Fruit fly (Drosophila melanogaster) whole organism, embryonic: Measurements from ENCODE around the gene GXIVsPLA2.
A peak's percentile ranks its signal among the peaks of the same experiment; 100 is the strongest.

Experiments used
- Ada2b ChIP-seq: fragments of 200-800 bp; sonication (Bioruptor generic); IDR thresholded peaks from 2 replicates; pipeline ENCODE4 v1.3.6; 2022; ENCODE audit warnings: missing biosample characterization, missing genetic modification characterization
- BEAF-32 ChIP-seq: fragments of 200-800 bp; sonication (Bioruptor generic); optimal IDR thresholded peaks from 3 replicates; lab custom pipeline; 2017; ENCODE audit warnings: missing biosample characterization, missing genetic modification characterization, mild to moderate bottlenecking, moderate library complexity, missing genetic modification reagents
- CG10565 ChIP-seq: fragments of 200-800 bp; sonication (Bioruptor generic); optimal IDR thresholded peaks from 3 replicates; lab custom pipeline; 2016; ENCODE audit warnings: missing biosample characterization, mild to moderate bottlenecking, missing genetic modification characterization
- CG12942 ChIP-seq: fragments of 200-800 bp; sonication (Bioruptor generic); optimal IDR thresholded peaks from 3 replicates; lab custom pipeline; 2016; ENCODE audit warnings: missing biosample characterization, missing genetic modification characterization
- CG13894 ChIP-seq: fragments of 200-800 bp; sonication (Bioruptor generic); optimal IDR thresholded peaks from 3 replicates; lab custom pipeline; 2018; ENCODE audit warnings: missing biosample characterization, mild to moderate bottlenecking, missing genetic modification characterization, moderate library complexity
- CG1602 ChIP-seq: fragments of 200-800 bp; sonication (Bioruptor generic); optimal IDR thresholded peaks from 3 replicates; lab custom pipeline; 2016; ENCODE audit warnings: missing biosample characterization, missing genetic modification characterization
- CG1603 ChIP-seq: fragments of 200-800 bp; sonication (Bioruptor generic); optimal IDR thresholded peaks from 2 replicates; lab custom pipeline; 2019; ENCODE audit warnings: missing biosample characterization, mild to moderate bottlenecking, missing genetic modification characterization, moderate library complexity
- CG17385 ChIP-seq: fragments of 200-800 bp; sonication (Bioruptor generic); optimal IDR thresholded peaks from 3 replicates; lab custom pipeline; 2018; ENCODE audit warnings: missing biosample characterization, mild to moderate bottlenecking, missing genetic modification characterization
- CG31365 ChIP-seq: fragments of 200-800 bp; sonication (Bioruptor generic); optimal IDR thresholded peaks from 2 replicates; lab custom pipeline; 2018; ENCODE audit warnings: missing biosample characterization, mild to moderate bottlenecking, missing genetic modification characterization
- CG33557 ChIP-seq: fragments of 200-800 bp; sonication (Bioruptor generic); optimal IDR thresholded peaks from 2 replicates; lab custom pipeline; 2019; ENCODE audit warnings: missing biosample characterization, mild to moderate bottlenecking, missing genetic modification characterization, moderate library complexity
- CG34224 ChIP-seq: fragments of 200-800 bp; sonication (Bioruptor generic); IDR thresholded peaks from 3 replicates; pipeline ENCODE4 v1.3.6; 2022; ENCODE audit warnings: missing biosample characterization, missing genetic modification characterization; ENCODE audit not compliant: partially characterized antibody
- CG34376 ChIP-seq: fragments of 200-800 bp; sonication (Bioruptor generic); optimal IDR thresholded peaks from 2 replicates; lab custom pipeline; 2018; ENCODE audit warnings: missing biosample characterization, mild to moderate bottlenecking, missing genetic modification characterization
- CG4360 ChIP-seq: fragments of 200-800 bp; sonication (Bioruptor generic); IDR thresholded peaks from 2 replicates; pipeline ENCODE4 v1.3.6; 2022; ENCODE audit warnings: missing biosample characterization, missing genetic modification characterization
- CG9215 ChIP-seq: fragments of 200-800 bp; sonication (Bioruptor generic); IDR thresholded peaks from 2 replicates; pipeline ENCODE4 v1.3.6; 2022; ENCODE audit warnings: missing biosample characterization, missing genetic modification characterization
- Dek ChIP-seq: fragments of 200-800 bp; sonication (Bioruptor generic); optimal IDR thresholded peaks from 3 replicates; lab custom pipeline; 2019; ENCODE audit warnings: missing biosample characterization, mild to moderate bottlenecking, missing genetic modification characterization, moderate library complexity
- Dll ChIP-seq: fragments of 200-800 bp; sonication (Bioruptor generic); IDR thresholded peaks from 4 replicates; pipeline ENCODE4 v1.3.6; 2022; ENCODE audit warnings: missing biosample characterization, missing genetic modification characterization; ENCODE audit not compliant: partially characterized antibody
- Doc3 ChIP-seq: fragments of 200-800 bp; sonication (Bioruptor generic); IDR thresholded peaks from 3 replicates; pipeline ENCODE4 v1.3.6; 2022; ENCODE audit warnings: missing biosample characterization, missing genetic modification characterization; ENCODE audit not compliant: partially characterized antibody
- Elba2 ChIP-seq: fragments of 200-800 bp; sonication (Bioruptor generic); optimal IDR thresholded peaks from 3 replicates; lab custom pipeline; 2016; ENCODE audit warnings: missing biosample characterization, missing genetic modification characterization
- Ets65A ChIP-seq: fragments of 200-800 bp; sonication (Bioruptor generic); peaks from one replicate; lab custom pipeline; 2016; ENCODE audit warnings: missing biosample characterization, missing genetic modification characterization
- H2.0 ChIP-seq: fragments of 200-800 bp; sonication (Bioruptor generic); IDR thresholded peaks from 2 replicates; pipeline ENCODE4 v1.3.6; 2022; ENCODE audit warnings: missing biosample characterization, missing genetic modification characterization
- Hmx ChIP-seq: fragments of 200-800 bp; sonication (Bioruptor generic); optimal IDR thresholded peaks from 2 replicates; lab custom pipeline; 2016; ENCODE audit warnings: missing biosample characterization, missing genetic modification characterization
- Hr51 ChIP-seq, 2 experiments: fragments of 200-800 bp; sonication (Bioruptor generic); optimal IDR thresholded peaks; 2 replicates in 1 of 2; 3 replicates in 1 of 2; lab custom pipeline; 2016 to 2018; ENCODE audit warnings: missing biosample characterization in 2 of 2, missing genetic modification characterization in 2 of 2, mild to moderate bottlenecking in 1 of 2, moderate library complexity in 1 of 2
- Myb ChIP-seq: fragments of 200-800 bp; sonication (Bioruptor generic); optimal IDR thresholded peaks from 2 replicates; lab custom pipeline; 2016; ENCODE audit warnings: missing biosample characterization, missing genetic modification characterization
- Sry-β ChIP-seq: fragments of 200-800 bp; sonication (Bioruptor generic); optimal IDR thresholded peaks from 2 replicates; lab custom pipeline; 2018; ENCODE audit warnings: missing biosample characterization, mild to moderate bottlenecking, missing genetic modification characterization, moderate library complexity
- Sry-δ ChIP-seq: fragments of 200-800 bp; sonication (Bioruptor generic); optimal IDR thresholded peaks from 2 replicates; lab custom pipeline; 2016; ENCODE audit warnings: missing biosample characterization, missing genetic modification characterization
- ab ChIP-seq: fragments of 200-800 bp; sonication (Bioruptor generic); optimal IDR thresholded peaks from 2 replicates; lab custom pipeline; 2016; ENCODE audit warnings: missing biosample characterization, missing genetic modification characterization
- abd-A ChIP-seq: fragments of 200-800 bp; sonication (Bioruptor generic); optimal IDR thresholded peaks from 3 replicates; lab custom pipeline; 2019; ENCODE audit warnings: missing biosample characterization, mild to moderate bottlenecking, missing genetic modification characterization, moderate library complexity
- bab2 ChIP-seq: fragments of 200-800 bp; sonication (Bioruptor generic); optimal IDR thresholded peaks from 2 replicates; lab custom pipeline; 2016; ENCODE audit warnings: missing biosample characterization, missing genetic modification characterization
- dan ChIP-seq: fragments of 200-800 bp; sonication (Bioruptor generic); IDR thresholded peaks from 2 replicates; pipeline ENCODE4 v1.3.6; 2022; ENCODE audit warnings: missing biosample characterization, missing genetic modification characterization
- dmrt99B ChIP-seq: fragments of 200-800 bp; sonication (Bioruptor generic); optimal IDR thresholded peaks from 2 replicates; lab custom pipeline; 2018; ENCODE audit warnings: missing biosample characterization, mild to moderate bottlenecking, missing genetic modification characterization, moderate library complexity
- exex ChIP-seq: fragments of 200-800 bp; sonication (Bioruptor generic); optimal IDR thresholded peaks from 4 replicates; lab custom pipeline; 2018; ENCODE audit warnings: missing biosample characterization, mild to moderate bottlenecking, missing genetic modification characterization, moderate library complexity
- fu2 ChIP-seq: fragments of 200-800 bp; sonication (Bioruptor generic); optimal IDR thresholded peaks from 2 replicates; lab custom pipeline; 2016; ENCODE audit warnings: missing biosample characterization, missing genetic modification characterization
- gce ChIP-seq: fragments of 200-800 bp; sonication (Bioruptor generic); IDR thresholded peaks from 3 replicates; pipeline ENCODE4 v1.3.6; 2022; ENCODE audit warnings: missing biosample characterization, missing genetic modification characterization
- insv ChIP-seq, 2 experiments: fragments of 200-800 bp; sonication (Bioruptor generic); optimal IDR thresholded peaks; 3 replicates each; lab custom pipeline; 2016 to 2018; ENCODE audit warnings: missing biosample characterization in 2 of 2, missing genetic modification characterization in 2 of 2
- klu ChIP-seq: fragments of 200-800 bp; sonication (Bioruptor generic); IDR thresholded peaks from 2 replicates; pipeline ENCODE4 v1.3.6; 2022; ENCODE audit warnings: missing biosample characterization, missing genetic modification characterization
- kni ChIP-seq: fragments of 200-800 bp; sonication (Bioruptor generic); optimal IDR thresholded peaks from 3 replicates; lab custom pipeline; 2017; ENCODE audit warnings: mild to moderate bottlenecking, missing biosample characterization, missing genetic modification reagents, missing genetic modification characterization
- mam ChIP-seq: fragments of 200-800 bp; sonication (Bioruptor generic); optimal IDR thresholded peaks from 3 replicates; lab custom pipeline; 2016; ENCODE audit warnings: missing biosample characterization, missing genetic modification characterization
- mirr ChIP-seq: fragments of 200-800 bp; sonication (Bioruptor generic); optimal IDR thresholded peaks from 3 replicates; lab custom pipeline; 2018; ENCODE audit warnings: missing biosample characterization, mild to moderate bottlenecking, missing genetic modification characterization
- mld ChIP-seq: fragments of 200-800 bp; sonication (Bioruptor generic); IDR thresholded peaks from 3 replicates; pipeline ENCODE4 v1.3.6; 2022; ENCODE audit warnings: missing biosample characterization, missing genetic modification characterization; ENCODE audit not compliant: partially characterized antibody
- nerfin-2 ChIP-seq: fragments of 200-800 bp; sonication (Bioruptor generic); IDR thresholded peaks from 2 replicates; pipeline ENCODE4 v1.3.6; 2022; ENCODE audit warnings: missing biosample characterization, missing genetic modification characterization; ENCODE audit not compliant: partially characterized antibody
- oc ChIP-seq: fragments of 200-800 bp; sonication (Bioruptor generic); optimal IDR thresholded peaks from 2 replicates; lab custom pipeline; 2018; ENCODE audit warnings: missing biosample characterization, mild to moderate bottlenecking, missing genetic modification characterization, moderate library complexity
- pzg ChIP-seq: fragments of 200-800 bp; sonication (Bioruptor generic); optimal IDR thresholded peaks from 3 replicates; lab custom pipeline; 2018; ENCODE audit warnings: missing biosample characterization, mild to moderate bottlenecking, missing genetic modification characterization, moderate library complexity
- row ChIP-seq: fragments of 200-800 bp; sonication (Bioruptor generic); IDR thresholded peaks from 3 replicates; pipeline ENCODE4 v1.3.6; 2022; ENCODE audit warnings: missing biosample characterization, missing genetic modification characterization
- run ChIP-seq: fragments of 200-800 bp; sonication (Bioruptor generic); optimal IDR thresholded peaks from 3 replicates; lab custom pipeline; 2018; ENCODE audit warnings: missing biosample characterization, mild to moderate bottlenecking, missing genetic modification characterization
- scrt ChIP-seq: fragments of 200-800 bp; sonication (Bioruptor generic); optimal IDR thresholded peaks from 2 replicates; lab custom pipeline; 2018; ENCODE audit warnings: missing biosample characterization, mild to moderate bottlenecking, missing genetic modification characterization, moderate library complexity
- sim ChIP-seq: fragments of 200-800 bp; sonication (Bioruptor generic); IDR thresholded peaks from 2 replicates; pipeline ENCODE4 v1.3.6; 2022; ENCODE audit warnings: missing biosample characterization, missing genetic modification characterization
- toy ChIP-seq: fragments of 200-800 bp; sonication (Bioruptor generic); IDR thresholded peaks from 2 replicates; pipeline ENCODE4 v1.3.6; 2022; ENCODE audit warnings: missing biosample characterization, missing genetic modification characterization
- tx ChIP-seq: fragments of 200-800 bp; sonication (Bioruptor generic); optimal IDR thresholded peaks from 2 replicates; lab custom pipeline; 2016; ENCODE audit warnings: missing biosample characterization, missing genetic modification characterization
- usp ChIP-seq: fragments of >200 bp; optimal IDR thresholded peaks from 2 replicates; lab custom pipeline; 2017; ENCODE audit warnings: missing biosample characterization, missing genetic modification characterization

GXIVsPLA2 gene

dm6 chr3L:15924811-15925437 lies 30.0 kb upstream of the GXIVsPLA2 start, which contains the start of gene sff (continued):
- TF ChIP-seq CG1603 (tag; lab: Kevin White, UChicago) (peak; percentile 73), CG31365 (tag; lab: Kevin White, UChicago) (peak; percentile 47), H2.0 (GFP tag; lab: Robert Waterston, UW) (peak; percentile 76), klu (peak; percentile 79), mam (GFP tag; lab: Kevin White, UChicago) (peak; percentile 72), row (peak; percentile 91), Elba2 (GFP tag; lab: Kevin White, UChicago) (peak; percentile 70), CG10565 (no peak), Ets65A (GFP tag; lab: Kevin White, UChicago) (peak; percentile 95), tx (peak; percentile 45), pzg (GFP tag; lab: Kevin White, UChicago) (peak; percentile 36), kni (GFP tag; lab: Kevin White, UChicago) (peak; percentile 52), Ada2b (GFP tag; lab: Robert Waterston, UW) (peak; percentile 81), CG9215 (GFP tag; lab: Robert Waterston, UW) (peak; percentile 85), CG17385 (peak; percentile 81), Myb (GFP tag; lab: Kevin White, UChicago) (peak; percentile 17), Sry-β (peak; percentile 34), bab2 (GFP tag; lab: Kevin White, UChicago) (peak; percentile 66), Dll (GFP tag; lab: Robert Waterston, UW) (peak; percentile 69; the same call in 3 of the 4 replicates), Dek (tag; lab: Kevin White, UChicago) (peak; percentile 61), mld (GFP tag; lab: Robert Waterston, UW) (no peak), oc (tag; lab: Kevin White, UChicago) (peak; percentile 82), abd-A (tag; lab: Kevin White, UChicago) (no peak), run (tag; lab: Kevin White, UChicago) (peak; percentile 46), BEAF-32 (GFP tag; lab: Kevin White, UChicago) (peak; percentile 61), CG13894 (tag; lab: Kevin White, UChicago) (peak; percentile 70), gce (GFP tag; lab: Robert Waterston, UW) (peak; percentile 71), Sry-δ (GFP tag; lab: Kevin White, UChicago) (no peak), CG1602 (GFP tag; lab: Kevin White, UChicago) (peak; percentile 85), scrt (GFP tag; lab: Kevin White, UChicago) (peak; percentile 69), mirr (GFP tag; lab: Kevin White, UChicago) (peak; percentile 61), exex (tag; lab: Kevin White, UChicago) (peak; percentile 48), dmrt99B (tag; lab: Kevin White, UChicago) (peak; percentile 84), CG33557 (peak; percentile 89), CG4360 (peak; percentile 91), CG34376 (GFP tag; lab: Kevin White, UChicago) (peak; percentile 80), Hr51 (GFP tag; optimal IDR thresholded peaks at IDR 0.05; lab: Kevin White, UChicago) (peak; percentile 74 to 88), Doc3 (GFP tag; lab: Robert Waterston, UW) (peak; percentile 42; the same call in 1 of the 3 replicates), CG34224 (GFP tag; lab: Robert Waterston, UW) (0 out of 3 replicates have a peak, but pooled peaks have one; percentile 13), ab (GFP tag; lab: Kevin White, UChicago) (peak; percentile 18), sim (GFP tag; lab: Robert Waterston, UW) (peak; percentile 83), nerfin-2 (no peak), insv (GFP tag; optimal IDR thresholded peaks at IDR 0.05; lab: Kevin White, UChicago) (peak in 1 of 2 experiments; percentile 66), toy (GFP tag; lab: Robert Waterston, UW) (peak; percentile 62; the same call in 1 of the 2 replicates), dan (GFP tag; lab: Robert Waterston, UW) (peak; percentile 62; the same call in 1 of the 2 replicates), Hmx (no peak), fu2 (peak; percentile 43), CG12942 (GFP tag; lab: Kevin White, UChicago) (peak; percentile 84), usp (no peak)
